Worm (Caenorhabditis elegans) whole organism, late embryonic: ENCODE measurements around the gene sel-5.

Experiments
- C08G9.2 ChIP-seq: sonication (generic microtip); optimal IDR thresholded peaks from 2 replicates; lab custom pipeline; 2016; ENCODE audit warnings: mild to moderate bottlenecking, missing genetic modification characterization, moderate library complexity, missing compliant biosample characterization
- K02D7.2 ChIP-seq: sonication (generic microtip); optimal IDR thresholded peaks from 2 replicates; lab custom pipeline; 2017; ENCODE audit warnings: mild to moderate bottlenecking, missing genetic modification characterization, missing compliant biosample characterization
- T23F11.4 ChIP-seq: fragments of 200-800 bp; sonication (Bioruptor generic); optimal IDR thresholded peaks from 2 replicates; lab custom pipeline; 2018; ENCODE audit warnings: mild to moderate bottlenecking, missing genetic modification characterization, missing compliant biosample characterization
- ceh-18 ChIP-seq: sonication (generic microtip); optimal IDR thresholded peaks from 2 replicates; lab custom pipeline; 2016; ENCODE audit warnings: missing genetic modification characterization, missing compliant biosample characterization
- ceh-19 ChIP-seq: fragments of 200-800 bp; sonication (Bioruptor generic); optimal IDR thresholded peaks from 2 replicates; lab custom pipeline; 2018; ENCODE audit warnings: mild to moderate bottlenecking, missing genetic modification characterization, missing compliant biosample characterization
- ceh-2 ChIP-seq: sonication (generic microtip); optimal IDR thresholded peaks from 2 replicates; lab custom pipeline; 2016; ENCODE audit warnings: missing genotype, missing genetic modification characterization, missing compliant biosample characterization
- ceh-22 ChIP-seq: sonication (generic microtip); optimal IDR thresholded peaks from 2 replicates; lab custom pipeline; 2017; ENCODE audit warnings: missing biosample characterization, missing genetic modification characterization
- ceh-24 ChIP-seq: sonication (generic microtip); optimal IDR thresholded peaks from 2 replicates; lab custom pipeline; 2016; ENCODE audit warnings: mild to moderate bottlenecking, missing genetic modification characterization, missing compliant biosample characterization
- ceh-31 ChIP-seq: sonication (generic microtip); optimal IDR thresholded peaks from 2 replicates; lab custom pipeline; 2016; ENCODE audit warnings: missing genetic modification characterization, missing compliant biosample characterization
- ceh-34 ChIP-seq: sonication (generic microtip); optimal IDR thresholded peaks from 2 replicates; lab custom pipeline; 2016; ENCODE audit warnings: mild to moderate bottlenecking, missing genetic modification characterization, missing compliant biosample characterization
- ceh-45 ChIP-seq: fragments of 200-800 bp; sonication (Bioruptor generic); IDR thresholded peaks from 2 replicates; pipeline ENCODE4 v1.3.6; 2022; ENCODE audit warnings: missing genetic modification reagents, missing genetic modification characterization, missing compliant biosample characterization
- ceh-48 ChIP-seq: sonication (generic microtip); optimal IDR thresholded peaks from 2 replicates; lab custom pipeline; 2016; ENCODE audit warnings: missing genetic modification characterization, inconsistent platforms, missing compliant biosample characterization
- ceh-6 ChIP-seq: fragments of 200-800 bp; sonication (Bioruptor generic); optimal IDR thresholded peaks from 2 replicates; lab custom pipeline; 2018; ENCODE audit warnings: mild to moderate bottlenecking, missing genetic modification characterization, missing compliant biosample characterization
- dmd-4 ChIP-seq: sonication (generic microtip); optimal IDR thresholded peaks from 2 replicates; lab custom pipeline; 2016; ENCODE audit warnings: borderline replicate concordance, missing genetic modification characterization, missing compliant biosample characterization
- elt-4 ChIP-seq: sonication (generic microtip); optimal IDR thresholded peaks from 2 replicates; lab custom pipeline; 2016; ENCODE audit warnings: missing genetic modification characterization, missing compliant biosample characterization
- ets-4 ChIP-seq: sonication (generic microtip); optimal IDR thresholded peaks from 2 replicates; lab custom pipeline; 2016; ENCODE audit warnings: missing genetic modification characterization, missing compliant biosample characterization
- eyg-1 ChIP-seq: sonication (generic microtip); optimal IDR thresholded peaks from 2 replicates; lab custom pipeline; 2016; ENCODE audit warnings: missing genotype, missing genetic modification characterization, missing compliant biosample characterization
- fax-1 ChIP-seq: sonication (generic microtip); optimal IDR thresholded peaks from 2 replicates; lab custom pipeline; 2016; ENCODE audit warnings: missing genotype, missing genetic modification characterization, missing compliant biosample characterization
- fkh-6 ChIP-seq: sonication (generic microtip); optimal IDR thresholded peaks from 2 replicates; lab custom pipeline; 2016; ENCODE audit warnings: missing genetic modification characterization, missing compliant biosample characterization
- hlh-13 ChIP-seq: fragments of 200-800 bp; sonication (Bioruptor generic); optimal IDR thresholded peaks from 2 replicates; lab custom pipeline; 2018; ENCODE audit warnings: mild to moderate bottlenecking, missing genetic modification characterization, missing compliant biosample characterization
- hlh-15 ChIP-seq: sonication (generic microtip); optimal IDR thresholded peaks from 2 replicates; lab custom pipeline; 2016; ENCODE audit warnings: missing genetic modification characterization, missing compliant biosample characterization
- hlh-6 ChIP-seq: sonication (generic microtip); optimal IDR thresholded peaks from 2 replicates; lab custom pipeline; 2016; ENCODE audit warnings: missing genotype, missing genetic modification characterization, missing compliant biosample characterization
- mec-3 ChIP-seq: sonication (generic microtip); optimal IDR thresholded peaks from 2 replicates; lab custom pipeline; 2016; ENCODE audit warnings: borderline replicate concordance, missing genetic modification characterization, missing compliant biosample characterization
- nfya-1 ChIP-seq: sonication (generic microtip); optimal IDR thresholded peaks from 2 replicates; lab custom pipeline; 2017; ENCODE audit warnings: missing genetic modification characterization, mild to moderate bottlenecking, missing compliant biosample characterization, antibody characterized with exemption, moderate library complexity
- nhr-232 ChIP-seq: sonication (generic microtip); optimal IDR thresholded peaks from 2 replicates; lab custom pipeline; 2016; ENCODE audit warnings: missing genetic modification characterization, missing compliant biosample characterization
- pat-9 ChIP-seq: fragments of 200-800 bp; sonication (Bioruptor generic); optimal IDR thresholded peaks from 2 replicates; lab custom pipeline; 2018; ENCODE audit warnings: mild to moderate bottlenecking, missing genetic modification characterization, moderate library complexity, missing compliant biosample characterization
- pha-2 ChIP-seq: sonication (generic microtip); optimal IDR thresholded peaks from 2 replicates; lab custom pipeline; 2017; ENCODE audit warnings: mild to moderate bottlenecking, missing genetic modification characterization, missing compliant biosample characterization
- pha-4 ChIP-seq: fragments of 150-350 bp; optimal IDR thresholded peaks from 2 replicates; lab custom pipeline; 2018; ENCODE audit warnings: missing biosample characterization, missing genetic modification reagents, missing genetic modification characterization
- pqm-1 ChIP-seq: sonication (generic microtip); optimal IDR thresholded peaks from 2 replicates; lab custom pipeline; 2016; ENCODE audit warnings: missing genetic modification characterization, missing compliant biosample characterization
- pros-1 ChIP-seq: fragments of 150-350 bp; optimal IDR thresholded peaks from 2 replicates; lab custom pipeline; 2014; ENCODE audit warnings: missing biosample characterization, missing genetic modification reagents, missing genetic modification characterization
- ref-2 ChIP-seq: sonication (generic microtip); optimal IDR thresholded peaks from 2 replicates; lab custom pipeline; 2016; ENCODE audit warnings: missing genetic modification characterization, missing compliant biosample characterization
- sdc-2 ChIP-seq: sonication (generic microtip); optimal IDR thresholded peaks from 2 replicates; lab custom pipeline; 2016; ENCODE audit warnings: missing genotype, missing genetic modification characterization, missing compliant biosample characterization
- sox-2 ChIP-seq: fragments of 200-800 bp; sonication (Bioruptor generic); IDR thresholded peaks from 2 replicates; pipeline ENCODE4 v1.3.6; 2022; ENCODE audit warnings: missing genetic modification reagents, missing genetic modification characterization, missing compliant biosample characterization
- tbx-2 ChIP-seq: sonication (generic microtip); optimal IDR thresholded peaks from 2 replicates; lab custom pipeline; 2016; ENCODE audit warnings: missing genetic modification characterization, missing compliant biosample characterization
- tbx-7 ChIP-seq: sonication (generic microtip); optimal IDR thresholded peaks from 2 replicates; lab custom pipeline; 2016; ENCODE audit warnings: missing genotype, missing genetic modification characterization, missing compliant biosample characterization
- unc-86 ChIP-seq: sonication (generic microtip); optimal IDR thresholded peaks from 2 replicates; lab custom pipeline; 2016; ENCODE audit warnings: missing genetic modification characterization, missing compliant biosample characterization
- ztf-16 ChIP-seq: sonication (generic microtip); optimal IDR thresholded peaks from 2 replicates; lab custom pipeline; 2017; ENCODE audit warnings: missing genetic modification characterization, missing compliant biosample characterization

The sel-5 gene

ce11 chrIII:4568455-4568854 is 9.8 kb downstream of the sel-5 start, which contains the start of gene idhg-1 (continued):
- TF ChIP-seq dmd-4 (tag; lab: Kevin White, UChicago) (peak; percentile 94), eyg-1 (tag; lab: Kevin White, UChicago) (peak; percentile 96), ceh-19 (peak; percentile 96), pha-2 (tag; lab: Kevin White, UChicago) (peak; percentile 94), ref-2 (tag; lab: Kevin White, UChicago) (peak; percentile 99), ceh-48 (tag; lab: Kevin White, UChicago) (peak; percentile 96), hlh-15 (tag; lab: Kevin White, UChicago) (peak; percentile 97), pat-9 (tag; lab: Kevin White, UChicago) (peak; percentile 96), elt-4 (tag; lab: Kevin White, UChicago) (peak; percentile 99), pros-1 (tag; lab: Kevin White, UChicago) (no peak), ztf-16 (tag; lab: Kevin White, UChicago) (peak; percentile 95), pqm-1 (tag; lab: Kevin White, UChicago) (peak; percentile 85), tbx-7 (tag; lab: Kevin White, UChicago) (peak; percentile 83), K02D7.2 (tag; lab: Kevin White, UChicago) (peak; percentile 90), fkh-6 (tag; lab: Kevin White, UChicago) (peak; percentile 96), ceh-22 (tag; lab: Kevin White, UChicago) (peak; percentile 68), nhr-232 (tag; lab: Kevin White, UChicago) (peak; percentile 97), ceh-2 (tag; lab: Kevin White, UChicago) (peak; percentile 98), hlh-6 (peak; percentile 98), sox-2 (GFP tag; lab: Robert Waterston, UW) (peak; percentile 67), ceh-6 (GFP tag; lab: Kevin White, UChicago) (peak; percentile 87), T23F11.4 (GFP tag; lab: Kevin White, UChicago) (peak; percentile 92), ceh-18 (peak; percentile 90)

- TF ChIP-seq ceh-45 (GFP tag; lab: Robert Waterston, UW): no peak
- no peak for TF ChIP-seq pha-2 (tag; lab: Kevin White, UChicago)
- TF ChIP-seq dmd-4 (tag; lab: Kevin White, UChicago): no peak
- TF ChIP-seq hlh-15 (tag; lab: Kevin White, UChicago): no peak
- TF ChIP-seq K02D7.2 (tag; lab: Kevin White, UChicago): no peak
- TF ChIP-seq pqm-1 (tag; lab: Kevin White, UChicago): no peak
- TF ChIP-seq ceh-6 (GFP tag; lab: Kevin White, UChicago): no peak
- TF ChIP-seq mec-3: no peak
- no peak for TF ChIP-seq ceh-24 (tag; lab: Kevin White, UChicago)
- TF ChIP-seq fax-1 (tag; lab: Kevin White, UChicago): no peak
- no peak for TF ChIP-seq ets-4 (tag; lab: Kevin White, UChicago)
- TF ChIP-seq pha-4 (tag; lab: Kevin White, UChicago): no peak
- TF ChIP-seq fkh-6 (tag; lab: Kevin White, UChicago): no peak
- TF ChIP-seq C08G9.2 (tag; lab: Kevin White, UChicago): no peak
- TF ChIP-seq sdc-2 (tag; lab: Kevin White, UChicago): no peak
Measured at ce11 chrIII:4568030-4568429, 10.2 kb downstream of the sel-5 start, which contains the start of gene mlcd-1. Gene mlcd-1, minus strand, starts transcription at chrIII:4568130.

- TF ChIP-seq ceh-31 (tag; lab: Kevin White, UChicago) (peak; percentile 8), ceh-34 (tag; lab: Kevin White, UChicago) (peak; percentile 8), tbx-2 (peak; percentile 11), unc-86 (tag; lab: Kevin White, UChicago) (no peak), hlh-13 (GFP tag; lab: Kevin White, UChicago) (no peak), nfya-1 (peak; percentile 42)
Measured at ce11 chrIII:4562070-4562788, 16.0 kb downstream of the sel-5 start, which contains the start of gene pan-1. Gene pan-1, plus strand, starts transcription at chrIII:4562738.
